Fruit fly (Drosophila melanogaster): Measurements from ENCODE around the gene CG7556.

CG7556 gene

DNA sequence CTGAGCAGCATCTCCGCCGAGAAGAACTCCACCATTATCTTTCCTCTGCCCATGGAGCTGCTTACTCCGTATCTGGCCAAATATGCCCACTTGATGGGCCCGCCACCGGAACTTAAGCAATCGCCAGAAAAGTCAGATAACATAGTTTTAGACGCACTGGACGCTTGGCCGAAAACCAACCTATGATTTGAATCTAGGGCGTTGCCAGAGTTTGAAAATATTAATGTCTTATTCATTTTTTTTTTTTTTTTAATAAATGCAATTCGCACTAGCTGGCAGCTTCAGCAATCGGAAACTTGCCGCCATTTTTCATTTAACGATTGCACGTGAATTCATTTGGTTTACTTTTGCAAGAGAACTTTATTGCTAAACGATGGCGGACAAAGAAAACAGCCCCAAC is 10.3 kb upstream of the CG7556 start, which contains the start of gene HP1D3csd:
Gene HP1D3csd (plus strand): TSS at position 312 of the 400 bp plus-strand sequence.
- peak; percentile 11 for TF ChIP-seq CG11617 (GFP tag; optimal IDR thresholded peaks at IDR 0.05)
- no peak for TF ChIP-seq ovo (GFP tag; optimal IDR thresholded peaks at IDR 0.05)

DNA sequence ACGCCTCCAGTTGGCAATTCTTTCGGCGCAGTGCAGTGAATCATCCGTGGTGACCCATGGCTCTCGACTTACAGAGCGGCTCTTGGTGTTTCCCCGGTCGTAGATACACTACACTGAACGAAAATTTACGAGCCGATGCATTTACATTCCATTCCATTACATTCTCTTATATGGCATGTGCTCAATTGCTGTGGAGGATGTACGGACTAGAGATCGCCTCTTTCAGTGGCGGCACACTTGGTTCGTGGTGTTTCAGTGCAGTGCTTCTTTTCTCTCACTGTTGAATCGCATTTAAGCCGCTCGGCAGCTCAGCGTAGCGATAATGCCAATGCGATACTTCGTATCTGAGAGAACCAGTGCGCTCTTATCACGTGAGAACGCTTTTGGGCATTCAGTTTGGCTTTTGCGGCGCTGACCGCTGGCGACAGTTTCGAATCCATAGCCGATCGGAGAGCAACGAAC is 8.0 kb upstream of the CG7556 start, which contains the start of gene Mec2:
Gene Mec2 (plus strand): TSS at position 412 of the 462 bp plus-strand sequence.
- TF ChIP-seq CG1620 (GFP tag; optimal IDR thresholded peaks at IDR 0.05) (peak; percentile 38), CG7101 (tag; optimal IDR thresholded peaks at IDR 0.05) (peak; percentile 73), CG33017 (tag; optimal IDR thresholded peaks at IDR 0.05) (peak; percentile 76), tj (GFP tag; optimal IDR thresholded peaks at IDR 0.05) (peak; percentile 60), Hr96 (GFP tag; optimal IDR thresholded peaks at IDR 0.05) (peak; percentile 65), cic (GFP tag; optimal IDR thresholded peaks at IDR 0.05) (peak; percentile 2), kay (GFP tag; ENCODE audit: borderline replicate concordance) (no peak), CG12768 (GFP tag; optimal IDR thresholded peaks at IDR 0.05) (no peak), pad (GFP tag; optimal IDR thresholded peaks at IDR 0.05) (peak; percentile 10), Clk (GFP tag; optimal IDR thresholded peaks at IDR 0.05) (no peak), toe (GFP tag; optimal IDR thresholded peaks at IDR 0.05) (peak; percentile 6), ovo (GFP tag; optimal IDR thresholded peaks at IDR 0.05) (peak; percentile 16), Crg-1 (GFP tag; optimal IDR thresholded peaks at IDR 0.05) (peak; percentile 60), bab1 (GFP tag; optimal IDR thresholded peaks at IDR 0.05) (peak; percentile 68), cnc (optimal IDR thresholded peaks at IDR 0.05) (no peak), Mnt (GFP tag; optimal IDR thresholded peaks at IDR 0.05) (peak; percentile 63), CG5204 (GFP tag; optimal IDR thresholded peaks at IDR 0.05) (no peak), CG7045 (GFP tag; optimal IDR thresholded peaks at IDR 0.05) (no peak), CG11617 (GFP tag; optimal IDR thresholded peaks at IDR 0.05) (peak; percentile 69), CG14711 (tag; optimal IDR thresholded peaks at IDR 0.05) (peak; percentile 27)

DNA sequence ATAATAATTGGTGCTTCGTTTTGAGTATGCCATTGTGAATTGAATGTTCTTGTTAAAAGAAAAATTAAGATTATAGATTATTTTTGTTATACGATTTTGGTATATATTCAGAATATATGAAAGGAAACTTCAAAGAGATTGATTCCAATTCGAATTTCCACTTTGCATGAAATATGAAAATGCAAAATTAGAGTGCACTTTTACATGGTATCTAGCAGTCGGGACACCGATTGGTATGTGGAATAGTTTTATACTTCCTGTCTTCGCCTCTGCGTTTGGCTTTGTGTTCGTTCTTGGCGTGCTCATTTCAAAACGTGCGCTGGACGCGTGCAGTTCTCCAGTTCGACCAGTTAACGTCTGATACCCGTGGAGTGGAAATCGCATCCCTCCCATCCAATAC is 3.5 kb upstream of the CG7556 start, which contains the start of gene CG33253:
Gene CG33253 (plus strand): TSS at position 301 of the 400 bp plus-strand sequence.
- no peak for TF ChIP-seq Mnt (GFP tag; optimal IDR thresholded peaks at IDR 0.05)
- no peak for TF ChIP-seq CG12768 (GFP tag; optimal IDR thresholded peaks at IDR 0.05)
- no peak for TF ChIP-seq CG7045 (GFP tag; optimal IDR thresholded peaks at IDR 0.05)
- no peak for TF ChIP-seq CG1620 (GFP tag; optimal IDR thresholded peaks at IDR 0.05)
- TF ChIP-seq CG7101 (tag; optimal IDR thresholded peaks at IDR 0.05), result no peak

DNA sequence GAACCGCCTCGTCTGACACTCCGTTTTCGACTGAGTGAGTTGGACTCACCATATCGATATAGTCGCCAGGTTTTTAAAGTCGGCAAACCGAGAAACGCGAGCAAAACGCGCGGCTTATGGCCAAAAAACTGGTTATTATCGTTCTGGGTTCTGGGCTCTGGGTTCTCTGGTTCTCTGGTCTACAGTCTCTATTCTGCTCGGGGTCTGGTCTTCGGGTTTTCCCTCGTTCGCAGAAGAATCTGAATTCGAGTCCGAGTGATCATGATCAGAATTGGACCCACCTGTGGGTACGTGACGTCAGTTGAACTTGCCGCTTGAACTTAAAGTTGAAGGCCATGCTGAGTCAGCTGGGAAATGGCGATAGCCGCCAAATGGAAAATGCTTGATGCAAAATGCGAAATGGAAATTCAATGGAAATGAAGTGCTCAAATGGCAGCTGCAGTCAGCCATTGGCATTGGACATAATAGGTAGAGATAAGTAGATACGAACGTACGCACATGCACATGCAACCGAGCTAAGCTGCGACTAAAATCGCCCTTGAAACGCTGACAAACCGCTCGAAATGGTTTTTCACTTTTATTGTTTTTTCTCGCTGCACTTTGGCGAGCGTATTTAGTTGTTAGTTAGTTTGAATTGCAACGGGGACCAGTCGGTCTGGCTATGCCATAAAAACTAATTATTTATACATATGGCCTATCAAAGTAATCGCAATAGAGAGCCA is 4.6 kb downstream of the CG7556 start, which contains the start of gene CG33939:
Gene CG33939 (minus strand): TSS at position 51 of the 722 bp plus-strand sequence.
- TF ChIP-seq Crg-1 (GFP tag; optimal IDR thresholded peaks at IDR 0.05) (no peak), bab1 (GFP tag; optimal IDR thresholded peaks at IDR 0.05) (no peak), CG1620 (GFP tag; optimal IDR thresholded peaks at IDR 0.05) (no peak), CG5204 (GFP tag; optimal IDR thresholded peaks at IDR 0.05) (no peak), cnc (optimal IDR thresholded peaks at IDR 0.05) (no peak), Hr96 (GFP tag; optimal IDR thresholded peaks at IDR 0.05) (no peak), Mnt (GFP tag; optimal IDR thresholded peaks at IDR 0.05) (no peak), tj (GFP tag; optimal IDR thresholded peaks at IDR 0.05) (no peak), CG12768 (GFP tag; optimal IDR thresholded peaks at IDR 0.05) (no peak), cic (GFP tag; optimal IDR thresholded peaks at IDR 0.05) (no peak), CG14711 (tag; optimal IDR thresholded peaks at IDR 0.05) (no peak), CG7045 (GFP tag; optimal IDR thresholded peaks at IDR 0.05) (no peak), CG11617 (GFP tag; optimal IDR thresholded peaks at IDR 0.05) (no peak), Clk (GFP tag; optimal IDR thresholded peaks at IDR 0.05) (no peak), CG7101 (tag; optimal IDR thresholded peaks at IDR 0.05) (no peak), kay (GFP tag; ENCODE audit: borderline replicate concordance) (no peak), pad (GFP tag; optimal IDR thresholded peaks at IDR 0.05) (no peak), ovo (GFP tag; optimal IDR thresholded peaks at IDR 0.05) (no peak), CG33017 (tag; optimal IDR thresholded peaks at IDR 0.05) (no peak), toe (GFP tag; optimal IDR thresholded peaks at IDR 0.05) (no peak)

DNA sequence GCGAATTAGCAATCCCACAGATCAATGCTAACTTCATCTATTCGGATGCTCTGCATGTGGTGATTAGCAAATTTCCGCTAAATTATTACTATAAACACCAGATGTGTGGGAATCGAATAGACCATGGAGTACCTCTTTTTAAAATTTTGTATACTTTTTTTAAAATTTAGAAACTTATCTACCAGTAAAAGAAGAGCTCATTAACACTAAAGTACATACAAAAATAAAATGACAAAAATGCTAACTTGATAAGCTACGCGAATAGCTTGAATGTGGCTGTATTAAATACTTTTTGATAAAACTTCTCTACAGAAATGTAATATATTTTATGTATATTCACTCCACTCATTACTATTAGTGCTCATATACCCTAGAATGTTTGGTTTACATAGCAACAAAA is 5.5 kb downstream of the CG7556 start:
- no peak for TF ChIP-seq CG11617 (GFP tag; optimal IDR thresholded peaks at IDR 0.05)
- TF ChIP-seq Clk (GFP tag; optimal IDR thresholded peaks at IDR 0.05), result no peak
- TF ChIP-seq pad (GFP tag; optimal IDR thresholded peaks at IDR 0.05), result no peak
- no peak for TF ChIP-seq CG7101 (tag; optimal IDR thresholded peaks at IDR 0.05)
- no peak for TF ChIP-seq Mnt (GFP tag; optimal IDR thresholded peaks at IDR 0.05)
- no peak for TF ChIP-seq kay (GFP tag; ENCODE audit: borderline replicate concordance)
- no peak for TF ChIP-seq CG33017 (tag; optimal IDR thresholded peaks at IDR 0.05)
- no peak for TF ChIP-seq Hr96 (GFP tag; optimal IDR thresholded peaks at IDR 0.05)
- TF ChIP-seq toe (GFP tag; optimal IDR thresholded peaks at IDR 0.05), result no peak
- TF ChIP-seq CG12768 (GFP tag; optimal IDR thresholded peaks at IDR 0.05), result no peak

DNA sequence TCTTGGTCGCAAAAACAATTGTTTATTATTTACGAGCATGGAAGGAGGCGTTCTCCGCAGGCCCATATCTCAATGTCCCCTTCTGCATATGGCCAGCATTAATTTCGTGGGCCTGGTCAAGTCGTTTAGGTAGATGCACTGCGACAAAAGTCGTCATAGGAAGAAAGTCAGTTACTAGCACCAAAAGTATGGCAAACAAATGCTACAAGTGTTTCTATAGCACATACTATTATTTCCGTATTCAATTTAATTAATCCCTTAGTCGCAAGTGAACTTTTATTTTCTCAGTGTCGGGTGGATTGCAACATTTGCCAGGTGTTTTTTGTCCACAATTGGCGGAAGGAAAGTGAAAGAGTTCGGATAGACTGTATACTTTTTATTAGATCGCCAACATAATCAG is 6.7 kb downstream of the CG7556 start:
- TF ChIP-seq CG7101 (tag; optimal IDR thresholded peaks at IDR 0.05) (no peak), toe (GFP tag; optimal IDR thresholded peaks at IDR 0.05) (no peak), kay (GFP tag; ENCODE audit: borderline replicate concordance) (no peak), CG11617 (GFP tag; optimal IDR thresholded peaks at IDR 0.05) (no peak), cnc (optimal IDR thresholded peaks at IDR 0.05) (no peak), ovo (GFP tag; optimal IDR thresholded peaks at IDR 0.05) (no peak), CG14711 (tag; optimal IDR thresholded peaks at IDR 0.05) (no peak), pad (GFP tag; optimal IDR thresholded peaks at IDR 0.05) (no peak), Mnt (GFP tag; optimal IDR thresholded peaks at IDR 0.05) (no peak), bab1 (GFP tag; optimal IDR thresholded peaks at IDR 0.05) (no peak), CG5204 (GFP tag; optimal IDR thresholded peaks at IDR 0.05) (no peak), Clk (GFP tag; optimal IDR thresholded peaks at IDR 0.05) (no peak), CG12768 (GFP tag; optimal IDR thresholded peaks at IDR 0.05) (no peak), Crg-1 (GFP tag; optimal IDR thresholded peaks at IDR 0.05) (no peak), cic (GFP tag; optimal IDR thresholded peaks at IDR 0.05) (no peak), Hr96 (GFP tag; optimal IDR thresholded peaks at IDR 0.05) (no peak), CG33017 (tag; optimal IDR thresholded peaks at IDR 0.05) (no peak), CG1620 (GFP tag; optimal IDR thresholded peaks at IDR 0.05) (no peak), tj (GFP tag; optimal IDR thresholded peaks at IDR 0.05) (no peak), CG7045 (GFP tag; optimal IDR thresholded peaks at IDR 0.05) (no peak)

All from whole organism, adult.